Fruit fly (Drosophila melanogaster): ENCODE results near the gene GILT1.

The GILT1 gene

dm6 chr3R:13403032-13403459 is 1.4 kb upstream of the GILT1 start, which contains the start of gene Dpm3 (continued):
- TF ChIP-seq CG14050 (GFP tag; IDR thresholded peaks at IDR 0.05) (no peak), CG13624 (GFP tag; optimal IDR thresholded peaks at IDR 0.05) (peak; percentile 18), CG6791 (GFP tag; IDR thresholded peaks at IDR 0.05; ENCODE audit: partially characterized antibody) (peak; percentile 88), CG8944 (GFP tag; optimal IDR thresholded peaks at IDR 0.05) (peak; percentile 52), Vsx1 (GFP tag; optimal IDR thresholded peaks at IDR 0.05) (peak; percentile 99), CG13424 (tag; optimal IDR thresholded peaks at IDR 0.05) (peak; percentile 27), Mes4 (GFP tag; optimal IDR thresholded peaks at IDR 0.05) (no peak), CG32532 (GFP tag; IDR thresholded peaks at IDR 0.05) (peak; percentile 35; the same call in 1 of the 2 replicates), Mad (GFP tag; optimal IDR thresholded peaks at IDR 0.05) (peak; percentile 70), pb (GFP tag; optimal IDR thresholded peaks at IDR 0.05) (peak; percentile 58), CG8924 (tag; optimal IDR thresholded peaks at IDR 0.05) (peak; percentile 39), E2f1 (GFP tag; IDR thresholded peaks at IDR 0.05) (peak; percentile 32; the same call in 1 of the 2 replicates), CG32772 (GFP tag; IDR thresholded peaks at IDR 0.05) (no peak), CG9817 (tag; optimal IDR thresholded peaks at IDR 0.05) (peak; percentile 40), CG17829 (tag; optimal IDR thresholded peaks at IDR 0.05) (peak; percentile 50), CG9609 (GFP tag; optimal IDR thresholded peaks at IDR 0.05) (peak; percentile 38), ken (GFP tag; IDR thresholded peaks at IDR 0.05) (peak; percentile 51; the same call in 1 of the 3 replicates), CG14965 (GFP tag; optimal IDR thresholded peaks at IDR 0.05; ENCODE audit: borderline replicate concordance) (no peak), CG10654 (GFP tag; optimal IDR thresholded peaks at IDR 0.05) (peak; percentile 8), slbo (GFP tag; IDR thresholded peaks at IDR 0.05) (peak; percentile 70), CG33213 (GFP tag; optimal IDR thresholded peaks at IDR 0.05) (peak; percentile 76), Awh (GFP tag; IDR thresholded peaks at IDR 0.05) (no peak), Dip3 (GFP tag; optimal IDR thresholded peaks at IDR 0.05) (peak; percentile 38), CG12659 (GFP tag; optimal IDR thresholded peaks at IDR 0.05) (peak; percentile 85), CG2120 (GFP tag; optimal IDR thresholded peaks at IDR 0.05) (peak; percentile 58), HmgD (GFP tag; optimal IDR thresholded peaks at IDR 0.05) (peak; percentile 54), maf-S (GFP tag; optimal IDR thresholded peaks at IDR 0.05) (no peak), CG11723 (GFP tag; optimal IDR thresholded peaks at IDR 0.05) (no peak), chn (GFP tag; optimal IDR thresholded peaks at IDR 0.05) (peak; percentile 15), crc (GFP tag; optimal IDR thresholded peaks at IDR 0.05) (no peak), CG2199 (GFP tag; IDR thresholded peaks at IDR 0.05) (0 out of 3 replicates have a peak, but pooled peaks have one; percentile 68), CG4404 (GFP tag; IDR thresholded peaks at IDR 0.05) (no peak), CG15514 (GFP tag; optimal IDR thresholded peaks at IDR 0.05) (peak; percentile 58), lab (GFP tag; optimal IDR thresholded peaks at IDR 0.05) (no peak), CG1603 (tag; optimal IDR thresholded peaks at IDR 0.05) (peak; percentile 86), p53 (GFP tag; optimal IDR thresholded peaks at IDR 0.05) (peak; percentile 46), CG4282 (GFP tag; optimal IDR thresholded peaks at IDR 0.05) (peak; percentile 6), nmo (GFP tag; optimal IDR thresholded peaks at IDR 0.05) (peak; percentile 74), CG15696 (tag; optimal IDR thresholded peaks at IDR 0.05) (peak; percentile 43), CG17802 (tag; optimal IDR thresholded peaks at IDR 0.05) (peak; percentile 57), danr (GFP tag; IDR thresholded peaks at IDR 0.05) (no peak), NC2α (GFP tag; optimal IDR thresholded peaks at IDR 0.05) (no peak), zen2 (GFP tag; IDR thresholded peaks at IDR 0.05; ENCODE audit: partially characterized antibody) (peak; percentile 84), CG15601 (tag; optimal IDR thresholded peaks at IDR 0.05) (peak; percentile 60), CG9727 (GFP tag; optimal IDR thresholded peaks at IDR 0.05) (peak; percentile 16), Antp (GFP tag; optimal IDR thresholded peaks at IDR 0.05) (peak; percentile 40), gro (GFP tag; optimal IDR thresholded peaks at IDR 0.05) (peak; percentile 26), hbn (GFP tag; IDR thresholded peaks at IDR 0.05; ENCODE audit: partially characterized antibody) (peak; percentile 94), Opbp (GFP tag; IDR thresholded peaks at IDR 0.05; ENCODE audit: partially characterized antibody) (peak; percentile 81; the same call in 2 of the 3 replicates), insv (GFP tag; optimal IDR thresholded peaks at IDR 0.05) (peak; percentile 100), ems (GFP tag; optimal IDR thresholded peaks at IDR 0.05) (no peak)
